Fruit fly (Drosophila melanogaster) whole organism, wandering third instar larva: ENCODE data around the gene CG9519.

ENCODE experiments used
- CG32264 ChIP-seq: fragments of 200-800 bp; sonication (Bioruptor generic); optimal IDR thresholded peaks from 2 replicates; lab custom pipeline; 2016; ENCODE audit warnings: missing biosample characterization, missing genetic modification characterization
- CG9705 ChIP-seq: fragments of 200-800 bp; sonication (Bioruptor generic); optimal IDR thresholded peaks from 2 replicates; lab custom pipeline; 2018; ENCODE audit warnings: missing biosample characterization, mild to moderate bottlenecking, missing genetic modification characterization
- CrebA ChIP-seq: fragments of 200-800 bp; sonication (Bioruptor generic); optimal IDR thresholded peaks from 2 replicates; lab custom pipeline; 2016; ENCODE audit warnings: missing biosample characterization, mild to moderate bottlenecking, missing genetic modification characterization, borderline replicate concordance
- Dfd ChIP-seq: fragments of >200 bp; optimal IDR thresholded peaks from 2 replicates; lab custom pipeline; 2017; ENCODE audit warnings: missing biosample characterization, missing genetic modification characterization
- Dif ChIP-seq: fragments of 200-275, 200-300 bp; sonication (Bioruptor generic); optimal IDR thresholded peaks from 2 replicates; lab custom pipeline; 2018; ENCODE audit warnings: missing biosample characterization, missing genetic modification characterization; ENCODE audit not compliant: partially characterized antibody
- GATAd ChIP-seq: sonication (Bioruptor generic); optimal IDR thresholded peaks from 2 replicates; lab custom pipeline; 2016; ENCODE audit warnings: missing biosample characterization, missing genetic modification characterization
- Hnf4 ChIP-seq: fragments of 200-800 bp; sonication (Bioruptor generic); optimal IDR thresholded peaks from 2 replicates; lab custom pipeline; 2016; ENCODE audit warnings: missing biosample characterization, mild to moderate bottlenecking, missing genetic modification characterization
- Hr78 ChIP-seq: fragments of >200 bp; optimal IDR thresholded peaks from 2 replicates; lab custom pipeline; 2017; ENCODE audit warnings: missing biosample characterization, missing genetic modification characterization
- Jra ChIP-seq: sonication (Bioruptor generic); optimal IDR thresholded peaks from 2 replicates; lab custom pipeline; 2016; ENCODE audit warnings: missing biosample characterization, missing genetic modification characterization
- Mio ChIP-seq: sonication (Bioruptor generic); optimal IDR thresholded peaks from 2 replicates; lab custom pipeline; 2016; ENCODE audit warnings: missing biosample characterization, missing genetic modification characterization
- Myc ChIP-seq: fragments of >200 bp; optimal IDR thresholded peaks from 2 replicates; lab custom pipeline; 2017
- N ChIP-seq: fragments of >200 bp; optimal IDR thresholded peaks from 2 replicates; lab custom pipeline; 2018; ENCODE audit warnings: missing biosample characterization, missing external identifiers, missing genetic modification characterization
- OdsH ChIP-seq: fragments of 200-800 bp; sonication (Bioruptor generic); optimal IDR thresholded peaks from 2 replicates; lab custom pipeline; 2016; ENCODE audit warnings: missing biosample characterization, mild to moderate bottlenecking, missing genetic modification characterization
- Rel ChIP-seq, 2 experiments: fragments of 200-800 bp; sonication (Bioruptor generic) in 1 of 2; optimal IDR thresholded peaks; 2 replicates in 1 of 2; 3 replicates in 1 of 2; lab custom pipeline; 2016 to 2019; ENCODE audit warnings: mild to moderate bottlenecking in 2 of 2, missing biosample characterization in 2 of 2, missing genetic modification characterization in 2 of 2, moderate library complexity in 1 of 2
- Sp1 ChIP-seq: fragments of 200-800 bp; sonication (Bioruptor generic); optimal IDR thresholded peaks from 3 replicates; lab custom pipeline; 2019; ENCODE audit warnings: missing biosample characterization, mild to moderate bottlenecking, missing genetic modification characterization, moderate library complexity
- br ChIP-seq: fragments of 200-800 bp; sonication (Bioruptor generic); optimal IDR thresholded peaks from 2 replicates; lab custom pipeline; 2016; ENCODE audit warnings: missing biosample characterization, missing genetic modification characterization
- brk ChIP-seq: fragments of 200-800 bp; sonication (Bioruptor generic); optimal IDR thresholded peaks from 2 replicates; lab custom pipeline; 2016; ENCODE audit warnings: missing biosample characterization, mild to moderate bottlenecking, missing genetic modification characterization
- dl ChIP-seq, 2 experiments: fragments of 175-275, 200-275 bp in 1 of 2; fragments of 200-275 bp in 1 of 2; sonication (Bioruptor generic); optimal IDR thresholded peaks; lab custom pipeline; 2018; ENCODE audit warnings: mild to moderate bottlenecking in 2 of 2, missing biosample characterization in 2 of 2, missing genetic modification characterization in 2 of 2, moderate library complexity in 2 of 2; ENCODE audit not compliant: partially characterized antibody in 2 of 2, insufficient read depth in 1 of 2
- dmrt93B ChIP-seq: fragments of 200-800 bp; sonication (Bioruptor generic); optimal IDR thresholded peaks from 2 replicates; lab custom pipeline; 2018; ENCODE audit warnings: missing biosample characterization, mild to moderate bottlenecking, missing genetic modification characterization
- ey ChIP-seq: fragments of 200-800 bp; sonication (Bioruptor generic); optimal IDR thresholded peaks from 2 replicates; lab custom pipeline; 2016; ENCODE audit warnings: missing biosample characterization, missing genetic modification characterization
- foxo ChIP-seq, 2 experiments: fragments of 200-800 bp; sonication (Bioruptor generic); optimal IDR thresholded peaks; 2 replicates in 1 of 2; 3 replicates in 1 of 2; lab custom pipeline; 2016 to 2017; ENCODE audit warnings: missing biosample characterization in 2 of 2, missing genetic modification characterization in 2 of 2
- h ChIP-seq: fragments of 200-800 bp; sonication (Bioruptor generic); optimal IDR thresholded peaks from 3 replicates; lab custom pipeline; 2016; ENCODE audit warnings: missing biosample characterization, mild to moderate bottlenecking, missing genetic modification characterization
- jim ChIP-seq: fragments of 175-275, 200-325 bp; sonication (Bioruptor generic); optimal IDR thresholded peaks from 2 replicates; lab custom pipeline; 2016; ENCODE audit warnings: missing biosample characterization, mild to moderate bottlenecking, missing genetic modification characterization
- lola ChIP-seq: fragments of >200 bp; optimal IDR thresholded peaks from 2 replicates; lab custom pipeline; 2017; ENCODE audit warnings: missing biosample characterization, missing genetic modification characterization
- pan ChIP-seq: fragments of >200 bp; optimal IDR thresholded peaks from 2 replicates; lab custom pipeline; 2017
- psq ChIP-seq: fragments of 200-800 bp; sonication (Bioruptor generic); optimal IDR thresholded peaks from 3 replicates; lab custom pipeline; 2017; ENCODE audit warnings: missing biosample characterization, mild to moderate bottlenecking, missing genetic modification characterization, moderate library complexity
- rgr ChIP-seq: fragments of 200-800 bp; sonication (Bioruptor generic); optimal IDR thresholded peaks from 3 replicates; lab custom pipeline; 2016; ENCODE audit warnings: missing biosample characterization, mild to moderate bottlenecking, missing genetic modification characterization
- sage ChIP-seq: fragments of 200-800 bp; sonication (Bioruptor generic); optimal IDR thresholded peaks from 2 replicates; lab custom pipeline; 2016; ENCODE audit warnings: missing biosample characterization, mild to moderate bottlenecking, missing genetic modification characterization
- sv ChIP-seq: fragments of 200-800 bp; sonication (Bioruptor generic); optimal IDR thresholded peaks from 3 replicates; lab custom pipeline; 2016; ENCODE audit warnings: missing biosample characterization, missing genetic modification characterization
- tai ChIP-seq: sonication (Bioruptor generic); optimal IDR thresholded peaks from 2 replicates; lab custom pipeline; 2016; ENCODE audit warnings: missing biosample characterization, missing genetic modification characterization
- usp ChIP-seq: fragments of >200 bp; optimal IDR thresholded peaks from 2 replicates; lab custom pipeline; 2017; ENCODE audit warnings: missing biosample characterization, missing genetic modification characterization
- woc ChIP-seq: sonication (Bioruptor generic); optimal IDR thresholded peaks from 2 replicates; lab custom pipeline; 2016; ENCODE audit warnings: missing biosample characterization, mild to moderate bottlenecking, missing genetic modification characterization

Gene CG9519

DNA sequence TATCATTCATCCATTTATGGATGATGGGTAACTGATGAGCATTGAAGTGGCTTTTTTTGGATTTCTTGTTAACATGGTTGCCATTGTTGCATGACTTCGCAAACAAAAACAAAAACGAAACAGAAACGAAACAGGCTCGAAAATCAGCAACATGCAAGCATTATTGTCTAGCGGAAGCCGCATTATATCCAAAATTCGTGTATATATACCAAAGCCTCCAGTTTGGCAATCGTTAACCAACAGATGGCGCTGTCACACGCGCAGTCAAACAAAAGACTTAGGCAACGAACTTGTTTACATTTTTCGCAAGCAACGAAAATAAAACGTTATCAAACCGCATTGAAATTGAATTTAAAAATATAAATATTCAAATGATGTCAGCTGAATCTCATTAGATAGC is 22.8 kb upstream of the CG9519 start:
- TF ChIP-seq Hr78 (no peak), Dfd (no peak), h (GFP tag; lab: Kevin White, UChicago) (no peak), CrebA (GFP tag; lab: Kevin White, UChicago) (no peak), pan (lab: Kevin White, UChicago) (no peak), Rel (GFP tag; optimal IDR thresholded peaks at IDR 0.05; lab: Kevin White, UChicago) (no peak), Rel (tag; optimal IDR thresholded peaks at IDR 0.05; lab: Kevin White, UChicago) (no peak), Jra (GFP tag; lab: Kevin White, UChicago) (no peak), br (GFP tag; lab: Kevin White, UChicago) (no peak), Mio (GFP tag; lab: Kevin White, UChicago) (no peak), sv (GFP tag; lab: Kevin White, UChicago) (no peak), ey (GFP tag; lab: Kevin White, UChicago) (no peak), Hnf4 (GFP tag; lab: Kevin White, UChicago) (no peak), usp (no peak)
- TF ChIP-seq, all 38 proteins: peak for 0

DNA sequence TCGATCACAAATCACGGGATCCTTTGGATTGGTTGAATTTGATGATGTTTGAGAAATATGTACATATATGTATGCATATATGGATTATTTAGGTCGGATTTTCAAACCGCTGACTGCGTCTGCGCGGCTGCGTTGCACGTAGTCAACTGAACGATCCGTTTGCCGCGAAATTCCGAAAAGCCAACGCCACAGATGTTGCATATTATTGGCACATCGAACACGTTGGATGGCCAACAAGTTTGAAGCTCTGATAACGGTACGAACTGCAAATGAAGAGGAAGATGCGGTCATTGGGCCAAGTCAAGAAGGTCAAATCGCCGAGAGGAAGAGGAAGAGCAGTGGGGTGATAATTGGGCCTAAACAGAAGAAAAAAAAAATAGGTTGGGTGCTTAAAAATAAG is 14.9 kb upstream of the CG9519 start, which contains the start of gene CG9518:
CG9518 (minus strand) TSS at position 154 of the 400 bp plus-strand sequence.
- TF ChIP-seq lola (GFP tag; lab: Kevin White, UChicago) (no peak), Mio (GFP tag; lab: Kevin White, UChicago) (no peak), N (GFP tag; lab: Kevin White, UChicago) (no peak), Sp1 (GFP tag; lab: Kevin White, UChicago) (no peak), usp (no peak), jim (GFP tag; lab: Kevin White, UChicago) (no peak), sv (GFP tag; lab: Kevin White, UChicago) (no peak)

DNA sequence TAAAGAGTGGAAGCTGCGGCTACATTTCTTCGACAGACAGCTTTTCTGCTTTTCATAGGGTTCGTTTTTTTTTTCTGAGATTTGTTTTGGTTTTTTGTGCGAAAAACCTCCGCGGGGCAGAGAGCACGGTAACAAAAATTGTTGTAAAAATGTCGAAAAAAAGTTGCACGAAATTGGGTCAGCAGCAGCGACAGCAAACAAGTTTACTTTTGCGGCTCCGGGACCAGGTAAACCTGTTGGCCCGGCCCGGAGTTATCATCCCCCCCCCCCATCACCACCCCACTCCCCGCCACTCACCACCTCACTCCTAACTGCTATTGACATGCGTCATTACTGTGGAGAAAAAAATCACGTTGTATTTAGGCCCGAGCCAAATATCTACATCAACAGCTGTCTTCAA is 12.3 kb upstream of the CG9519 start:
- TF ChIP-seq Sp1 (GFP tag; lab: Kevin White, UChicago) (no peak), psq (GFP tag; lab: Kevin White, UChicago) (no peak), tai (no peak), sv (GFP tag; lab: Kevin White, UChicago) (no peak), Jra (GFP tag; lab: Kevin White, UChicago) (no peak), sage (GFP tag; lab: Kevin White, UChicago) (no peak), Hr78 (no peak), Mio (GFP tag; lab: Kevin White, UChicago) (no peak), Dfd (no peak), dl (GFP tag; optimal IDR thresholded peaks at IDR 0.05; lab: Kevin White, UChicago; ENCODE audit: insufficient read depth in 1 of 2, partially characterized antibody in 2 of 2) (no peak), CG32264 (GFP tag; lab: Kevin White, UChicago) (no peak), brk (GFP tag; lab: Kevin White, UChicago) (no peak), Myc (lab: Kevin White, UChicago) (no peak), dmrt93B (GFP tag; lab: Kevin White, UChicago) (no peak), OdsH (GFP tag; lab: Kevin White, UChicago) (no peak), N (GFP tag; lab: Kevin White, UChicago) (no peak), rgr (GFP tag; lab: Kevin White, UChicago) (no peak)

DNA sequence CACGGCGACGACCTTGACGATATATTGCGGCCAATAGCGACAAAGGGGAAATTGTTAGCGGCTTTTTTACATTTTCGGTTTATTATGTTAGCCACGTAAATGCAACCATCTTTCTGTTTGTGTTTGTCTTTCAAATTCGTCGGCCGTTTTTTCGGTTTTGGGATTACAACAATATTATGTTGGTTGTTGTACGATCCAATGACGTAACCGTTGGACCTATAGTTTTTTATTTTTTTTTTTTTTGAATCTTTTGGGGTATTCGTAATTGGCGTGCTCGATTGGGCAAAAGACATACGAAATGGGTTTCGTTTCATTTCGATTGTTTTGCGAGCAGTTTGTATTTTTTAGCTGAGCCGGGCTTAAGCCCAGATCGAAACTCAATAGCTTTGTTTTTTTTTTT is 10.8 kb upstream of the CG9519 start:
- TF ChIP-seq lola (GFP tag; lab: Kevin White, UChicago) (no peak), N (GFP tag; lab: Kevin White, UChicago) (no peak), pan (lab: Kevin White, UChicago) (no peak)

DNA sequence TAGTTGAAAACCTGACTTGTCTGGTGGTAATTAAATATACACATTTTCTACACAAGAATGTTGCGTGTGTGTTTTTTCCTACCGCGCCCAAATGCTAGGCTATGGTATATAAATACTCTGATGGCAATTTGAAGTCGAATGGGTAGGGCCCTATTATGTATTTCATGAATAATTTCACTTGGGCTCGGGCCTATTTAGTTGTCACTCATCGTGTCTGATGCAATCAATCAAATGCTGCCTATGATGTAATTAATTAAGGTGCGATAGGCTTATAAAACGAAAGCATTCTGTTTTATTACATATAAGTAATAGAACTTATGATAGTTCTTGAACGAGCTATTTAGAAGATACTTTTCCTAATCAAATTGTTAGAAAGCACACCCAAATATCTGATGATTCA is 6.3 kb upstream of the CG9519 start:
- TF ChIP-seq Myc (lab: Kevin White, UChicago) (peak; percentile 59), Sp1 (GFP tag; lab: Kevin White, UChicago) (no peak), N (GFP tag; lab: Kevin White, UChicago) (peak; percentile 31)

DNA sequence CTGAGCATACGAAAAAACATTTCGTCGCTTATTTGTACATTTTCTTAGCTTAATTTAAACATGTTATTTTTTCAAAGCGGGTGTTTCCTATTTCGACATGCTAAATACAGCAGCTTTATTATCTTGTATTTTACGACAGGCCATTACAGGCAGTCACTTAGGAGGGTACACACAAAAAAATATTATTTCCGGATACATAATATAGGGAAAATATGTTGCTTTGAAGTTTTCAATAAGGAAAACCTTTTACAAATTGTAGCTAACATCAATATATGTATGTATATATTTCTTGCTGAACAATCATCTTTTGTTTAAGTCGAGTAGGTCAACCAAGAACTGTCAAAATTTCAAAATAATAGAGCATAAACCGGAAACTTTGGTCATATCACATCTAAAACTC is 2.8 kb upstream of the CG9519 start, which contains the start of gene CG46399:
CG46399 (plus strand) TSS at position 301 of the 400 bp plus-strand sequence.
- TF ChIP-seq Hnf4 (GFP tag; lab: Kevin White, UChicago): no peak
- TF ChIP-seq foxo (GFP tag; optimal IDR thresholded peaks at IDR 0.05; lab: Kevin White, UChicago): no peak
- TF ChIP-seq brk (GFP tag; lab: Kevin White, UChicago): no peak
- no peak for TF ChIP-seq tai
- no peak for TF ChIP-seq woc (GFP tag; lab: Kevin White, UChicago)
- TF ChIP-seq GATAd (GFP tag; lab: Kevin White, UChicago): no peak
- no peak for TF ChIP-seq h (GFP tag; lab: Kevin White, UChicago)
- no peak for TF ChIP-seq N (GFP tag; lab: Kevin White, UChicago)
- TF ChIP-seq jim (GFP tag; lab: Kevin White, UChicago): no peak
- no peak for TF ChIP-seq Jra (GFP tag; lab: Kevin White, UChicago)
- TF ChIP-seq Dif (GFP tag; lab: Kevin White, UChicago): no peak
- no peak for TF ChIP-seq dmrt93B (GFP tag; lab: Kevin White, UChicago)
- no peak for TF ChIP-seq dl (GFP tag; optimal IDR thresholded peaks at IDR 0.05; lab: Kevin White, UChicago; ENCODE audit: insufficient read depth in 1 of 2, partially characterized antibody in 2 of 2)
- no peak for TF ChIP-seq CG9705 (GFP tag; lab: Kevin White, UChicago)
- TF ChIP-seq CG32264 (GFP tag; lab: Kevin White, UChicago): no peak
- no peak for TF ChIP-seq usp
- TF ChIP-seq Sp1 (GFP tag; lab: Kevin White, UChicago): no peak
